Fruit fly (Drosophila melanogaster) whole organism, embryonic: ENCODE data around the gene Oseg1.

Source experiments
- CG10147 ChIP-seq: fragments of 200-800 bp; sonication (Bioruptor generic); optimal IDR thresholded peaks from 2 replicates; lab custom pipeline; 2019; ENCODE audit warnings: missing biosample characterization, mild to moderate bottlenecking, missing genetic modification characterization, moderate library complexity
- CG10209 ChIP-seq: fragments of 200-800 bp; sonication (Bioruptor generic); optimal IDR thresholded peaks from 3 replicates; lab custom pipeline; 2017; ENCODE audit warnings: missing biosample characterization, mild to moderate bottlenecking, missing genetic modification characterization, missing genetic modification reagents
- CG11247 ChIP-seq: fragments of 200-800 bp; sonication (Bioruptor generic); IDR thresholded peaks from 2 replicates; pipeline ENCODE4 v1.3.6; 2022; ENCODE audit warnings: missing biosample characterization, missing genetic modification characterization
- CG11696 ChIP-seq: fragments of 200-800 bp; sonication (Bioruptor generic); IDR thresholded peaks from 2 replicates; pipeline ENCODE4 v1.3.6; 2022; ENCODE audit warnings: missing biosample characterization, missing genetic modification characterization
- CG12942 ChIP-seq: fragments of 200-800 bp; sonication (Bioruptor generic); optimal IDR thresholded peaks from 3 replicates; lab custom pipeline; 2016; ENCODE audit warnings: missing biosample characterization, missing genetic modification characterization
- CG13287 ChIP-seq: fragments of 200-800 bp; sonication (Bioruptor generic); IDR thresholded peaks from 2 replicates; pipeline ENCODE4 v1.3.6; 2022; ENCODE audit warnings: missing biosample characterization, missing genetic modification characterization; ENCODE audit not compliant: partially characterized antibody
- CG16813 ChIP-seq: fragments of 200-800 bp; sonication (Bioruptor generic); IDR thresholded peaks from 3 replicates; pipeline ENCODE4 v1.3.6; 2022; ENCODE audit warnings: missing biosample characterization, missing genetic modification characterization; ENCODE audit not compliant: partially characterized antibody
- CG16815 ChIP-seq: fragments of 200-800 bp; sonication (Bioruptor generic); optimal IDR thresholded peaks from 3 replicates; lab custom pipeline; 2017; ENCODE audit warnings: missing biosample characterization, mild to moderate bottlenecking, missing genetic modification characterization
- CG18011 ChIP-seq: fragments of 200-800 bp; sonication (Bioruptor generic); optimal IDR thresholded peaks from 2 replicates; lab custom pipeline; 2017; ENCODE audit warnings: missing biosample characterization, missing genetic modification characterization, mild to moderate bottlenecking, moderate library complexity, missing genotype
- CG2712 ChIP-seq: fragments of 200-800 bp; optimal IDR thresholded peaks from 3 replicates; lab custom pipeline; 2019; ENCODE audit warnings: missing biosample characterization, mild to moderate bottlenecking, missing genetic modification characterization, moderate library complexity
- CG2889 ChIP-seq: fragments of 200-800 bp; sonication (Bioruptor generic); IDR thresholded peaks from 3 replicates; pipeline ENCODE4 v1.3.6; 2022; ENCODE audit warnings: missing biosample characterization, missing genetic modification characterization
- CG31365 ChIP-seq: fragments of 200-800 bp; sonication (Bioruptor generic); optimal IDR thresholded peaks from 2 replicates; lab custom pipeline; 2018; ENCODE audit warnings: missing biosample characterization, mild to moderate bottlenecking, missing genetic modification characterization
- CG32772 ChIP-seq: fragments of 200-800 bp; sonication (Bioruptor generic); IDR thresholded peaks from 2 replicates; pipeline ENCODE4 v1.3.6; 2022; ENCODE audit warnings: missing biosample characterization, missing genetic modification characterization
- CG3838 ChIP-seq: fragments of 200-800 bp; sonication (Bioruptor generic); optimal IDR thresholded peaks from 3 replicates; lab custom pipeline; 2016; ENCODE audit warnings: missing biosample characterization, missing genetic modification characterization
- CG4328 ChIP-seq: fragments of 200-800 bp; sonication (Bioruptor generic); optimal IDR thresholded peaks from 3 replicates; lab custom pipeline; 2017; ENCODE audit warnings: missing biosample characterization, missing genetic modification reagents, missing genetic modification characterization
- CG6791 ChIP-seq: fragments of 200-800 bp; sonication (Bioruptor generic); IDR thresholded peaks from 3 replicates; pipeline ENCODE4 v1.3.6; 2022; ENCODE audit warnings: missing biosample characterization, missing genetic modification characterization; ENCODE audit not compliant: partially characterized antibody
- CG8765 ChIP-seq: fragments of 200-800 bp; sonication (Bioruptor generic); IDR thresholded peaks from 2 replicates; pipeline ENCODE4 v1.3.6; 2022; ENCODE audit warnings: missing biosample characterization, missing genetic modification characterization
- CG9609 ChIP-seq: fragments of 200-800 bp; sonication (Bioruptor generic); optimal IDR thresholded peaks from 3 replicates; lab custom pipeline; 2016; ENCODE audit warnings: missing biosample characterization, missing genetic modification characterization
- CG9817 ChIP-seq: fragments of 200-800 bp; sonication (Bioruptor generic); optimal IDR thresholded peaks from 2 replicates; lab custom pipeline; 2018; ENCODE audit warnings: missing biosample characterization, mild to moderate bottlenecking, missing genetic modification characterization, moderate library complexity
- ERR ChIP-seq: fragments of 200-800 bp; sonication (Bioruptor generic); optimal IDR thresholded peaks from 2 replicates; lab custom pipeline; 2016; ENCODE audit warnings: missing biosample characterization, missing genetic modification characterization
- Hr51 ChIP-seq, 2 experiments: fragments of 200-800 bp; sonication (Bioruptor generic); optimal IDR thresholded peaks; 2 replicates in 1 of 2; 3 replicates in 1 of 2; lab custom pipeline; 2016 to 2018; ENCODE audit warnings: missing biosample characterization in 2 of 2, missing genetic modification characterization in 2 of 2, mild to moderate bottlenecking in 1 of 2, moderate library complexity in 1 of 2
- Mad ChIP-seq: fragments of 200-800 bp; sonication (Bioruptor generic); optimal IDR thresholded peaks from 2 replicates; lab custom pipeline; 2016; ENCODE audit warnings: missing biosample characterization, missing genetic modification characterization
- Mes4 ChIP-seq: fragments of 200-800 bp; sonication (Bioruptor generic); optimal IDR thresholded peaks from 2 replicates; lab custom pipeline; 2016; ENCODE audit warnings: missing biosample characterization, missing genetic modification characterization
- NC2α ChIP-seq: fragments of 200-800 bp; sonication (Bioruptor generic); optimal IDR thresholded peaks from 2 replicates; lab custom pipeline; 2016; ENCODE audit warnings: missing biosample characterization, missing genetic modification characterization
- NFAT ChIP-seq: fragments of 200-800 bp; sonication (Bioruptor generic); IDR thresholded peaks from 2 replicates; pipeline ENCODE4 v1.3.6; 2022; ENCODE audit warnings: missing biosample characterization, missing genetic modification characterization
- Side ChIP-seq: fragments of 200-800 bp; sonication (Bioruptor generic); optimal IDR thresholded peaks from 2 replicates; lab custom pipeline; 2016; ENCODE audit warnings: missing biosample characterization, missing genetic modification characterization
- Stat92E ChIP-seq, 3 experiments: fragments of >200 bp in 2 of 3; fragments of 200-800 bp in 1 of 3; sonication (Bioruptor generic) in 1 of 3; optimal IDR thresholded peaks; 2 replicates each; lab custom pipeline; 2017 to 2019; ENCODE audit warnings: missing biosample characterization in 3 of 3, missing genetic modification characterization in 3 of 3, mild to moderate bottlenecking in 1 of 3, moderate library complexity in 1 of 3
- TFAM ChIP-seq: fragments of 200-800 bp; sonication (Bioruptor generic); optimal IDR thresholded peaks from 2 replicates; lab custom pipeline; 2017; ENCODE audit warnings: missing biosample characterization, missing genetic modification characterization, inconsistent platforms
- Taf1 ChIP-seq: fragments of 200-800 bp; sonication (Bioruptor generic); IDR thresholded peaks from 2 replicates; pipeline ENCODE4 v1.3.6; 2022; ENCODE audit warnings: missing biosample characterization, missing genetic modification characterization
- abd-A ChIP-seq: fragments of 200-800 bp; sonication (Bioruptor generic); optimal IDR thresholded peaks from 3 replicates; lab custom pipeline; 2019; ENCODE audit warnings: missing biosample characterization, mild to moderate bottlenecking, missing genetic modification characterization, moderate library complexity
- al ChIP-seq: fragments of 200-800 bp; sonication (Bioruptor generic); IDR thresholded peaks from 2 replicates; pipeline ENCODE4 v1.3.6; 2022; ENCODE audit warnings: missing biosample characterization, missing genetic modification characterization
- amos ChIP-seq: fragments of 200-800 bp; sonication (Bioruptor generic); IDR thresholded peaks from 2 replicates; pipeline ENCODE4 v1.3.6; 2022; ENCODE audit warnings: missing biosample characterization, missing genetic modification characterization; ENCODE audit not compliant: partially characterized antibody
- bcd ChIP-seq: fragments of 200-800 bp; sonication (Bioruptor generic); optimal IDR thresholded peaks from 2 replicates; lab custom pipeline; 2017; ENCODE audit warnings: missing biosample characterization, mild to moderate bottlenecking, missing genetic modification characterization
- bigmax ChIP-seq: fragments of 200-800 bp; sonication (Bioruptor generic); optimal IDR thresholded peaks from 2 replicates; lab custom pipeline; 2018; ENCODE audit warnings: missing biosample characterization, mild to moderate bottlenecking, missing genetic modification characterization
- chm ChIP-seq: fragments of 200-800 bp; sonication (Bioruptor generic); IDR thresholded peaks from 2 replicates; pipeline ENCODE4 v1.3.6; 2022; ENCODE audit warnings: missing biosample characterization, missing genetic modification characterization
- corto ChIP-seq: fragments of 200-800 bp; sonication (Bioruptor generic); optimal IDR thresholded peaks from 2 replicates; lab custom pipeline; 2016; ENCODE audit warnings: missing biosample characterization, mild to moderate bottlenecking, missing genetic modification characterization, moderate library complexity
- crc ChIP-seq: fragments of 200-800 bp; sonication (Bioruptor generic); optimal IDR thresholded peaks from 2 replicates; lab custom pipeline; 2016; ENCODE audit warnings: missing biosample characterization, missing genetic modification characterization
- ewg ChIP-seq: fragments of 200-800 bp; sonication (Bioruptor generic); optimal IDR thresholded peaks from 3 replicates; lab custom pipeline; 2017; ENCODE audit warnings: mild to moderate bottlenecking, missing biosample characterization, missing genetic modification reagents, missing genetic modification characterization
- gt ChIP-seq: fragments of 200-800 bp; sonication (Bioruptor generic); IDR thresholded peaks from 2 replicates; pipeline ENCODE4 v1.3.6; 2022; ENCODE audit warnings: missing biosample characterization, missing genetic modification characterization
- hbn ChIP-seq: fragments of 200-800 bp; sonication (Bioruptor generic); IDR thresholded peaks from 2 replicates; pipeline ENCODE4 v1.3.6; 2022; ENCODE audit warnings: missing biosample characterization, missing genetic modification characterization; ENCODE audit not compliant: partially characterized antibody
- lmd ChIP-seq: fragments of 200-800 bp; sonication (Bioruptor generic); IDR thresholded peaks from 2 replicates; pipeline ENCODE4 v1.3.6; 2022; ENCODE audit warnings: missing biosample characterization, missing genetic modification characterization
- nom ChIP-seq: fragments of 200-800 bp; sonication (Bioruptor generic); optimal IDR thresholded peaks from 2 replicates; lab custom pipeline; 2017; ENCODE audit warnings: missing biosample characterization, missing genetic modification characterization, mild to moderate bottlenecking, moderate library complexity, missing genetic modification reagents
- otp ChIP-seq: fragments of 200-800 bp; sonication (Bioruptor generic); IDR thresholded peaks from 3 replicates; pipeline ENCODE4, ENCODE4 v1.3.6; 2022; ENCODE audit warnings: missing biosample characterization, missing genetic modification characterization
- pita ChIP-seq: fragments of 200-800 bp; sonication (Bioruptor generic); optimal IDR thresholded peaks from 2 replicates; lab custom pipeline; 2017; ENCODE audit warnings: missing biosample characterization, mild to moderate bottlenecking, missing genetic modification characterization
- psq ChIP-seq: fragments of 200-800 bp; sonication (Bioruptor generic); optimal IDR thresholded peaks from 2 replicates; lab custom pipeline; 2017; ENCODE audit warnings: missing biosample characterization, missing genetic modification characterization
- sd ChIP-seq: fragments of 200-800 bp; sonication (Bioruptor generic); optimal IDR thresholded peaks from 3 replicates; lab custom pipeline; 2018; ENCODE audit warnings: missing biosample characterization, mild to moderate bottlenecking, missing genetic modification characterization, moderate library complexity
- sr ChIP-seq: fragments of 200-800 bp; sonication (Bioruptor generic); IDR thresholded peaks from 3 replicates; pipeline ENCODE4 v1.3.6; 2022; ENCODE audit warnings: missing biosample characterization, missing genetic modification characterization
- sug ChIP-seq: fragments of 200-800 bp; optimal IDR thresholded peaks from 2 replicates; lab custom pipeline; 2019; ENCODE audit warnings: missing biosample characterization, mild to moderate bottlenecking, missing genetic modification characterization, moderate library complexity
- tna ChIP-seq: fragments of 200-800 bp; sonication (Bioruptor generic); IDR thresholded peaks from 2 replicates; pipeline ENCODE4 v1.3.6; 2022; ENCODE audit warnings: missing biosample characterization, missing genetic modification characterization; ENCODE audit not compliant: partially characterized antibody
- wdn ChIP-seq: fragments of 200-800 bp; sonication (Bioruptor generic); IDR thresholded peaks from 2 replicates; pipeline ENCODE4 v1.3.6; 2022; ENCODE audit warnings: missing biosample characterization, missing genetic modification characterization
- zf30C ChIP-seq: fragments of 200-800 bp; sonication (Bioruptor generic); optimal IDR thresholded peaks from 3 replicates; lab custom pipeline; 2018; ENCODE audit warnings: missing biosample characterization, mild to moderate bottlenecking, missing genetic modification characterization

Gene Oseg1

DNA sequence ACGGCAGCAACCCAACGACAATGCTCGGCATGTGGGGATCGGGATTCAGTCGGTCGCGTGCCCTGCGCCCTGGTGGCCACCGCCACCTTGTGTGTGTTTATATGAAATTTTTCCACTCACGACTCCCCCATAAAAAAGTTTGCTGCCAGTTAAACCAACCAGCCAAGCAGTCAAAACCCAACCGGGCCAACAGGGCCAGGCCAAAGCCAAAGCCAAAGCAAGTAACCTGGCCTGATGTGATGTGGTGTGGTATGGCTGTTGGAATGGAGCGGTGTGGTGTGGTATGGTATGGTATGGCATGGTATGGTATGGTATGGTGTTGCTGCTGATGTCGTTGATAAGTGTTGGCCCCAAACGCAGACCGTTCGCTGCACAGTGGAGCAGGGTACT is 47.0 kb upstream of the Oseg1 start (continued):
- TF ChIP-seq gt (GFP tag; lab: Robert Waterston, UW): no peak
- TF ChIP-seq chm: peak; percentile 59; the same call in 1 of the 2 replicates
- no peak for TF ChIP-seq CG9817
- no peak for TF ChIP-seq CG31365 (tag; lab: Kevin White, UChicago)
- TF ChIP-seq Hr51 (GFP tag; optimal IDR thresholded peaks at IDR 0.05; lab: Kevin White, UChicago): no peak
- 0 out of 2 replicates have a peak, but pooled peaks have one; percentile 7 for TF ChIP-seq CG11247 (GFP tag; lab: Robert Waterston, UW)
- TF ChIP-seq CG8765 (GFP tag; lab: Robert Waterston, UW): no peak
- no peak for TF ChIP-seq otp (GFP tag; lab: Robert Waterston, UW)
- TF ChIP-seq Mes4 (GFP tag; lab: Kevin White, UChicago): no peak
- TF ChIP-seq Mad (GFP tag; lab: Kevin White, UChicago): no peak
- TF ChIP-seq CG3838 (GFP tag; lab: Kevin White, UChicago): no peak
- no peak for TF ChIP-seq psq (GFP tag; lab: Kevin White, UChicago)
- TF ChIP-seq TFAM: no peak
- no peak for TF ChIP-seq ERR (GFP tag; lab: Kevin White, UChicago)
- peak; percentile 23 for TF ChIP-seq sug (tag; lab: Kevin White, UChicago)
- TF ChIP-seq CG4328 (GFP tag; lab: Kevin White, UChicago): no peak
- TF ChIP-seq pita: no peak
- peak; percentile 24 for TF ChIP-seq sd (tag; lab: Kevin White, UChicago)
- peak; percentile 23; the same call in 1 of the 2 replicates for TF ChIP-seq CG13287 (GFP tag; lab: Robert Waterston, UW)
- TF ChIP-seq CG12942 (GFP tag; lab: Kevin White, UChicago): no peak
- no peak for TF ChIP-seq CG32772
- TF ChIP-seq al: no peak
- no peak for TF ChIP-seq CG16815
- TF ChIP-seq wdn (GFP tag; lab: Robert Waterston, UW): no peak
- no peak for TF ChIP-seq hbn (GFP tag; lab: Robert Waterston, UW)
- TF ChIP-seq CG11696: no peak
- TF ChIP-seq CG6791 (GFP tag; lab: Robert Waterston, UW): no peak
- TF ChIP-seq CG10209 (GFP tag; lab: Kevin White, UChicago): no peak
- no peak for TF ChIP-seq NC2α
- TF ChIP-seq NFAT (GFP tag; lab: Robert Waterston, UW): peak; percentile 63; the same call in 1 of the 2 replicates
- no peak for TF ChIP-seq ewg (GFP tag; lab: Kevin White, UChicago)
- TF ChIP-seq abd-A (tag; lab: Kevin White, UChicago): peak; percentile 76
- no peak for TF ChIP-seq tna (GFP tag; lab: Robert Waterston, UW)
- no peak for TF ChIP-seq CG2889 (GFP tag; lab: Robert Waterston, UW)
- TF ChIP-seq CG2712 (tag; lab: Kevin White, UChicago): no peak
- TF ChIP-seq Stat92E (GFP tag; optimal IDR thresholded peaks at IDR 0.05; lab: Kevin White, UChicago): no peak
- TF ChIP-seq CG10147 (GFP tag; lab: Kevin White, UChicago): no peak
- no peak for TF ChIP-seq CG16813 (GFP tag; lab: Robert Waterston, UW)
- no peak for TF ChIP-seq Taf1
- no peak for TF ChIP-seq bigmax (GFP tag; lab: Kevin White, UChicago)
- no peak for TF ChIP-seq CG9609 (GFP tag; lab: Kevin White, UChicago)
- TF ChIP-seq Side (GFP tag; lab: Kevin White, UChicago): no peak
- TF ChIP-seq amos (GFP tag; lab: Robert Waterston, UW): no peak
- no peak for TF ChIP-seq sr (GFP tag; lab: Robert Waterston, UW)
- no peak for TF ChIP-seq crc (GFP tag; lab: Kevin White, UChicago)
- no peak for TF ChIP-seq corto
- TF ChIP-seq zf30C (GFP tag; lab: Kevin White, UChicago): no peak
- TF ChIP-seq CG18011: no peak
- no peak for TF ChIP-seq bcd
- no peak for TF ChIP-seq nom (GFP tag; lab: Kevin White, UChicago)
- TF ChIP-seq lmd: no peak
